Worm (Caenorhabditis elegans): Measurements from ENCODE around the gene hpl-1.

The hpl-1 gene

DNA sequence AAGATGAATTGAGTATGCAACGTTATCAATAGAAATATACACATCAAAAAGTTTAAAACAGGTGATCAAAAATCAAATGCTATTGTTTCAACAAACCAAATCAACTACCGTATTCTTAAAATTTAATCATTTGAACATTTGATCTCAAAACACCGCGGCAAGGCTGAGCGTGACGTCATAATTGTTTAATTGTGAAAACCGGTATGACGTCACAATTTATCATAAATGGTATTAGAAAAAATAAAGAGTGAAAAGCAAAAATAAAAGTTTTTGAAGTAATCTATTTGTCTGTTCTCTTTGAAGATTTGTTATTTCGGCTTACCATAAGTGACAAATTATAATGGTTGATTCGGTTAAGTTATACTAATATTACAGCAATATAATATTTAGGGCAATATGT, 17.4 kb upstream of the hpl-1 start:
- TF ChIP-seq zag-1 (tag; optimal IDR thresholded peaks at IDR 0.05): no peak
- no peak for TF ChIP-seq tbx-2 (tag; optimal IDR thresholded peaks at IDR 0.05)
- no peak for TF ChIP-seq daf-12 (tag; optimal IDR thresholded peaks at IDR 0.05)
- TF ChIP-seq ZK546.5 (tag; optimal IDR thresholded peaks at IDR 0.05): no peak

DNA sequence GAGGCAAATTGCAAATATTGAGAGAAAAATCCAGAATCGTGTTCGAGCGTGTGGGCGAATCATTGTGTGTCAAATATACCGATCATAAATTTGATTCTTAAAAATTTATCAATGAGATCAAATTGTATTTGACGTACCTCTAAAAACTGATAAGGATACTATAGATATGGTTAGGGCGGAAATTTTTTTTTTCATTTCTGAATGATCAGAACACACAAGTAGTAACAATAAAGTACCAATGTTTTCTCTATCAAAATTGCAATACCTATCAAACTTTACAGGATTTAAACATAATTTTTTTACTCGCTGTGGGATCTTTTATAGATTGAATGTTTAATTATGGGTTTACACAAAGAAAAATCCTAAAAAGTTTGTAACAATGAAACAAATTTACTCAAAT, 12.9 kb upstream of the hpl-1 start, which contains the start of gene bgnt-1.5:
bgnt-1.5 (minus strand) TSS at position 101 of the 400 bp plus-strand sequence.
- no peak for TF ChIP-seq nhr-28 (tag; optimal IDR thresholded peaks at IDR 0.05)
- TF ChIP-seq R02D3.7 (tag; optimal IDR thresholded peaks at IDR 0.05): no peak
- no peak for TF ChIP-seq nhr-76 (tag; optimal IDR thresholded peaks at IDR 0.05)
- TF ChIP-seq ceh-9 (tag; optimal IDR thresholded peaks at IDR 0.05): no peak
- no peak for TF ChIP-seq ceh-28 (tag; optimal IDR thresholded peaks at IDR 0.05)
- no peak for TF ChIP-seq nhr-43 (tag; optimal IDR thresholded peaks at IDR 0.05; ENCODE audit: poor library complexity, severe bottlenecking)
- no peak for TF ChIP-seq pha-4 (tag; optimal IDR thresholded peaks at IDR 0.05)
- no peak for TF ChIP-seq ama-1 (optimal IDR thresholded peaks at IDR 0.05)
- no peak for TF ChIP-seq nfya-1 (tag; optimal IDR thresholded peaks at IDR 0.05; ENCODE audit: insufficient read depth)
- no peak for TF ChIP-seq mdl-1 (tag; optimal IDR thresholded peaks at IDR 0.05)
- no peak for TF ChIP-seq tbx-2 (tag; optimal IDR thresholded peaks at IDR 0.05)
- no peak for TF ChIP-seq nhr-67 (tag; optimal IDR thresholded peaks at IDR 0.05)
- TF ChIP-seq elt-1 (tag; optimal IDR thresholded peaks at IDR 0.05): no peak
- no peak for TF ChIP-seq egl-5 (tag; optimal IDR thresholded peaks at IDR 0.05)
- no peak for TF ChIP-seq fos-1 (tag; optimal IDR thresholded peaks at IDR 0.05)
- TF ChIP-seq snpc-4 (tag; optimal IDR thresholded peaks at IDR 0.05): no peak
- no peak for TF ChIP-seq mml-1 (tag; optimal IDR thresholded peaks at IDR 0.05)

DNA sequence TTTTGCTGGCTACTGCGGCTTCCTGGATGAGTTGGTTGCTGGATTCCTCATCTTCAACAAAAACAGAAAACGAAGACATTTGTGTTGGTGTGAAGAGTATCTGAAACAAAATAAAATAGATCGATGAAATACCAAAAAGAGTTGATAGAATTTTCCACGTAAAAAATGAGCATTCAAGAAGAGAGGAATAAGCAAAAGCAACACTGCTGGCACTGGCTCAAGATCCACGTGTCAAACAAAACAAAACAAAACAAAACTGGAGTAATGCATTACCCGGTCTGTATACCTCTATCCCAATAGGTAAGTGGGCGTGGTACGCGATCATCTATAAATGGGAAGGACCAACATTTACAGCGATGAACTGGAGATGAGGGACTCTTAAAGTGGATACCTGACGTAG, 10.3 kb upstream of the hpl-1 start, which contains the start of gene K08H2.2:
K08H2.2 (minus strand) TSS at position 101 of the 400 bp plus-strand sequence.
- no peak for TF ChIP-seq ceh-9 (tag; optimal IDR thresholded peaks at IDR 0.05)
- TF ChIP-seq daf-12 (tag; optimal IDR thresholded peaks at IDR 0.05): no peak
- TF ChIP-seq hmg-11 (tag; optimal IDR thresholded peaks at IDR 0.05): no peak
- no peak for TF ChIP-seq lsy-12 (tag; optimal IDR thresholded peaks at IDR 0.05)
- no peak for TF ChIP-seq mdl-1 (tag; optimal IDR thresholded peaks at IDR 0.05)
- no peak for TF ChIP-seq nhr-23 (tag; optimal IDR thresholded peaks at IDR 0.05)
- TF ChIP-seq fos-1 (tag; optimal IDR thresholded peaks at IDR 0.05): no peak
- no peak for TF ChIP-seq R02D3.7 (tag; optimal IDR thresholded peaks at IDR 0.05)
- TF ChIP-seq aly-2 (tag; optimal IDR thresholded peaks at IDR 0.05): no peak
- no peak for TF ChIP-seq nhr-12 (tag; optimal IDR thresholded peaks at IDR 0.05)
- no peak for TF ChIP-seq eor-1 (tag; optimal IDR thresholded peaks at IDR 0.05)

- no peak for TF ChIP-seq nhr-43 (tag; optimal IDR thresholded peaks at IDR 0.05; ENCODE audit: poor library complexity, severe bottlenecking)
- no peak for TF ChIP-seq elt-2 (tag; optimal IDR thresholded peaks at IDR 0.05)
- TF ChIP-seq lin-15B (tag; optimal IDR thresholded peaks at IDR 0.05): peak; percentile 22
Observed at ce11 chrX:13237102-13237501, 8.1 kb upstream of the hpl-1 start, which contains the start of gene K08H2.3. TSS of gene K08H2.3 (plus strand) at chrX:13237402.

- TF ChIP-seq jun-1 (tag; optimal IDR thresholded peaks at IDR 0.05): no peak
- TF ChIP-seq egl-5 (tag; optimal IDR thresholded peaks at IDR 0.05): no peak
- no peak for TF ChIP-seq nhr-237 (tag; optimal IDR thresholded peaks at IDR 0.05)
- TF ChIP-seq nhr-12 (tag; optimal IDR thresholded peaks at IDR 0.05): no peak
- TF ChIP-seq daf-12 (tag; optimal IDR thresholded peaks at IDR 0.05): no peak
- no peak for TF ChIP-seq nhr-67 (tag; optimal IDR thresholded peaks at IDR 0.05)
- no peak for TF ChIP-seq mdl-1 (tag; optimal IDR thresholded peaks at IDR 0.05)
- TF ChIP-seq skn-1 (tag; optimal IDR thresholded peaks at IDR 0.05): no peak
- no peak for TF ChIP-seq ztf-11 (tag; optimal IDR thresholded peaks at IDR 0.05)
- TF ChIP-seq ztf-4 (tag; optimal IDR thresholded peaks at IDR 0.05): no peak
- no peak for TF ChIP-seq aly-2 (tag; optimal IDR thresholded peaks at IDR 0.05)
- no peak for TF ChIP-seq lin-15B (tag; optimal IDR thresholded peaks at IDR 0.05)
- no peak for TF ChIP-seq nhr-23 (tag; optimal IDR thresholded peaks at IDR 0.05)
- no peak for TF ChIP-seq ceh-82 (tag; optimal IDR thresholded peaks at IDR 0.05)
- TF ChIP-seq zag-1 (tag; optimal IDR thresholded peaks at IDR 0.05): no peak
Observed at ce11 chrX:13238197-13238596, 7.0 kb upstream of the hpl-1 start, which contains the start of gene K08H2.4. TSS of gene K08H2.4 (plus strand) at chrX:13238497.
